Worm (Caenorhabditis elegans) whole organism, L1 larva: Measurements from ENCODE around the gene mks-5.

Source experiments
- Y116A8C.19 ChIP-seq: sonication (generic microtip); optimal IDR thresholded peaks from 2 replicates; lab custom pipeline; 2016; ENCODE audit warnings: missing compliant biosample characterization, missing genetic modification characterization, borderline replicate concordance
- dpl-1 ChIP-seq, 3 experiments: fragments of 150-350 bp in 2 of 3; sonication (generic microtip) in 1 of 3; optimal IDR thresholded peaks; 2 replicates each; lab custom pipeline; 2014 to 2017; ENCODE audit warnings: missing biosample characterization in 3 of 3, missing genetic modification characterization in 3 of 3, missing genetic modification reagents in 3 of 3
- ets-5 ChIP-seq: fragments of 200-800 bp; sonication (Bioruptor generic); IDR thresholded peaks from 2 replicates; pipeline ENCODE4 v1.3.6; 2022; ENCODE audit warnings: missing genetic modification characterization, missing compliant biosample characterization
- lin-39 ChIP-seq: fragments of 150-350 bp; optimal IDR thresholded peaks from 2 replicates; lab custom pipeline; 2014; ENCODE audit warnings: missing biosample characterization, missing genetic modification reagents, missing genetic modification characterization
- nhr-19 ChIP-seq: fragments of 200-800 bp; sonication (Bioruptor generic); conservative IDR thresholded peaks from 2 replicates; pipeline ENCODE4 v1.3.6; 2022; ENCODE audit warnings: missing genetic modification characterization, missing compliant biosample characterization
- snpc-4 ChIP-seq: fragments of 150-350 bp; optimal IDR thresholded peaks from 2 replicates; lab custom pipeline; 2014; ENCODE audit warnings: missing biosample characterization, missing genetic modification characterization
- unc-62 ChIP-seq: fragments of 150-350 bp; optimal IDR thresholded peaks from 2 replicates; lab custom pipeline; 2014; ENCODE audit warnings: missing biosample characterization, missing genetic modification reagents, missing genetic modification characterization

DNA sequence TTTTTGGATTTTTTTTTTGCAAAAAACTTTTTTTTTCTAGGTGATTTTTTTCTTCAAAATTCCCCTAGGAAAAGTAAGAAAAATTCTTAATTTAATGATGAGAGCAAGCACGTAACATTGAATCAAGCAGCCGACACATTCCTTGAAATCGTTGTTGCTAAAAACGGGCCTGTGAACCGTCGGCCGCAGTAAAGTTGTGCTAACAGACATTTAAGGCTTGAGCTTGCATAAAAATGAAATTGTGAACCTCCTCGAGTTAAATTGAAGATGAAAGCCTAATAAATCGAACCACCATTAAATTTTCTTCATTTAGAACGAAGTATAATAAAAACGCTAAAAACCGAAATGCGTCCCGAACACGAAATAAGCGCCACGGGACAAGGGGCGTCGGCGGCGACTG, 47.9 kb downstream of the mks-5 start:
- no peak for TF ChIP-seq Y116A8C.19 (tag; lab: Kevin White, UChicago)
- TF ChIP-seq lin-39 (tag; lab: Kevin White, UChicago) = no peak
- TF ChIP-seq ets-5 = no peak
- TF ChIP-seq dpl-1 (GFP tag; optimal IDR thresholded peaks at IDR 0.05; lab: Kevin White, UChicago) = no peak
- no peak for TF ChIP-seq nhr-19 (GFP tag; lab: Robert Waterston, UW)
- TF ChIP-seq unc-62 (GFP tag; lab: Kevin White, UChicago) = no peak
- TF ChIP-seq snpc-4 (tag; lab: Kevin White, UChicago) = no peak
